Fruit fly (Drosophila melanogaster) whole organism, wandering third instar larva: ENCODE results near the gene Ag5r2.

Experiments
- dsf ChIP-seq: sonication (Bioruptor generic); optimal IDR thresholded peaks from 2 replicates; lab custom pipeline; 2016; ENCODE audit warnings: missing biosample characterization, missing genetic modification characterization, borderline replicate concordance
- jim ChIP-seq: fragments of 175-275, 200-325 bp; sonication (Bioruptor generic); optimal IDR thresholded peaks from 2 replicates; lab custom pipeline; 2016; ENCODE audit warnings: missing biosample characterization, mild to moderate bottlenecking, missing genetic modification characterization
- tai ChIP-seq: sonication (Bioruptor generic); optimal IDR thresholded peaks from 2 replicates; lab custom pipeline; 2016; ENCODE audit warnings: missing biosample characterization, missing genetic modification characterization

dm6 chrX:14775008-14775407 is 8.8 kb downstream of the Ag5r2 start, which contains the start of gene CG5334:
- TF ChIP-seq dsf (GFP tag; lab: Kevin White, UChicago) (no peak), tai (GFP tag; lab: Kevin White, UChicago) (no peak), jim (no peak)
